Fruit fly (Drosophila melanogaster) whole organism, embryonic: ENCODE data around the gene Agpat3.

Experiments
- Ada2b ChIP-seq: fragments of 200-800 bp; sonication (Bioruptor generic); IDR thresholded peaks from 2 replicates; pipeline ENCODE4 v1.3.6; 2022; ENCODE audit warnings: missing biosample characterization, missing genetic modification characterization
- Atf3 ChIP-seq: fragments of 200-800 bp; sonication (Bioruptor generic); optimal IDR thresholded peaks from 3 replicates; lab custom pipeline; 2016; ENCODE audit warnings: missing biosample characterization, missing genetic modification characterization
- Awh ChIP-seq: fragments of 200-800 bp; sonication (Bioruptor generic); IDR thresholded peaks from 2 replicates; pipeline ENCODE4, ENCODE4 v1.3.6; 2022; ENCODE audit warnings: missing biosample characterization, missing genetic modification characterization
- B-H1 ChIP-seq: fragments of 200-800 bp; sonication (Bioruptor generic); IDR thresholded peaks from 3 replicates; pipeline ENCODE4 v1.3.6; 2022; ENCODE audit warnings: missing biosample characterization, missing genetic modification characterization
- CG10274 ChIP-seq: fragments of 200-800 bp; sonication (Bioruptor generic); optimal IDR thresholded peaks from 3 replicates; lab custom pipeline; 2017; ENCODE audit warnings: missing biosample characterization, mild to moderate bottlenecking, missing genetic modification characterization
- CG11398 ChIP-seq: fragments of 200-800 bp; sonication (Bioruptor generic); optimal IDR thresholded peaks from 2 replicates; lab custom pipeline; 2016; ENCODE audit warnings: missing biosample characterization, missing genetic modification characterization
- CG11504 ChIP-seq: fragments of 200-800 bp; sonication (Bioruptor generic); optimal IDR thresholded peaks from 3 replicates; lab custom pipeline; 2019; ENCODE audit warnings: missing biosample characterization, mild to moderate bottlenecking, missing genetic modification characterization, moderate library complexity
- CG11695 ChIP-seq: fragments of 200-800 bp; sonication (Bioruptor generic); IDR thresholded peaks from 3 replicates; pipeline ENCODE4 v1.3.6; 2022; ENCODE audit warnings: missing biosample characterization, missing genetic modification characterization
- CG11696 ChIP-seq: fragments of 200-800 bp; sonication (Bioruptor generic); IDR thresholded peaks from 2 replicates; pipeline ENCODE4 v1.3.6; 2022; ENCODE audit warnings: missing biosample characterization, missing genetic modification characterization
- CG12236 ChIP-seq: fragments of 200-800 bp; sonication (Bioruptor generic); optimal IDR thresholded peaks from 2 replicates; lab custom pipeline; 2016; ENCODE audit warnings: missing biosample characterization, missing genetic modification characterization
- CG13424 ChIP-seq: fragments of 200-800 bp; sonication (Bioruptor generic); optimal IDR thresholded peaks from 2 replicates; lab custom pipeline; 2019; ENCODE audit warnings: missing biosample characterization, mild to moderate bottlenecking, missing genetic modification characterization, moderate library complexity
- CG14965 ChIP-seq: fragments of 200-800 bp; sonication (Bioruptor generic); optimal IDR thresholded peaks from 2 replicates; lab custom pipeline; 2016; ENCODE audit warnings: missing biosample characterization, missing genetic modification characterization, borderline replicate concordance
- CG16779 ChIP-seq: fragments of 200-800 bp; sonication (Bioruptor generic); IDR thresholded peaks from 2 replicates; pipeline ENCODE4 v1.3.6; 2022; ENCODE audit warnings: missing biosample characterization, missing genetic modification characterization
- CG16815 ChIP-seq: fragments of 200-800 bp; sonication (Bioruptor generic); optimal IDR thresholded peaks from 3 replicates; lab custom pipeline; 2017; ENCODE audit warnings: missing biosample characterization, mild to moderate bottlenecking, missing genetic modification characterization
- CG1792 ChIP-seq: fragments of 200-800 bp; sonication (Bioruptor generic); optimal IDR thresholded peaks from 2 replicates; lab custom pipeline; 2016; ENCODE audit warnings: missing biosample characterization, missing genetic modification characterization
- CG18011 ChIP-seq: fragments of 200-800 bp; sonication (Bioruptor generic); optimal IDR thresholded peaks from 2 replicates; lab custom pipeline; 2017; ENCODE audit warnings: missing biosample characterization, missing genetic modification characterization, mild to moderate bottlenecking, moderate library complexity, missing genotype
- CG18476 ChIP-seq: fragments of 200-800 bp; sonication (Bioruptor generic); optimal IDR thresholded peaks from 2 replicates; lab custom pipeline; 2016; ENCODE audit warnings: missing biosample characterization, mild to moderate bottlenecking, missing genetic modification characterization
- CG18619 ChIP-seq: fragments of 200-800 bp; sonication (Bioruptor generic); optimal IDR thresholded peaks from 3 replicates; lab custom pipeline; 2017; ENCODE audit warnings: missing biosample characterization, mild to moderate bottlenecking, missing genetic modification characterization
- CG2199 ChIP-seq: fragments of 200-800 bp; sonication (Bioruptor generic); IDR thresholded peaks from 3 replicates; pipeline ENCODE4 v1.3.6; 2022; ENCODE audit warnings: missing biosample characterization, missing genetic modification characterization
- CG31365 ChIP-seq: fragments of 200-800 bp; sonication (Bioruptor generic); optimal IDR thresholded peaks from 2 replicates; lab custom pipeline; 2018; ENCODE audit warnings: missing biosample characterization, mild to moderate bottlenecking, missing genetic modification characterization
- CG32772 ChIP-seq: fragments of 200-800 bp; sonication (Bioruptor generic); IDR thresholded peaks from 2 replicates; pipeline ENCODE4 v1.3.6; 2022; ENCODE audit warnings: missing biosample characterization, missing genetic modification characterization
- CG34376 ChIP-seq: fragments of 200-800 bp; sonication (Bioruptor generic); optimal IDR thresholded peaks from 2 replicates; lab custom pipeline; 2018; ENCODE audit warnings: missing biosample characterization, mild to moderate bottlenecking, missing genetic modification characterization
- CG43689 ChIP-seq: fragments of 200-800 bp; sonication (Bioruptor generic); IDR thresholded peaks from 2 replicates; pipeline ENCODE4 v1.3.6; 2022; ENCODE audit warnings: missing biosample characterization, missing genetic modification characterization
- CG4617 ChIP-seq: fragments of 200-800 bp; sonication (Bioruptor generic); optimal IDR thresholded peaks from 3 replicates; lab custom pipeline; 2016; ENCODE audit warnings: missing biosample characterization, missing genetic modification characterization, borderline replicate concordance
- CG9727 ChIP-seq: fragments of 200-800 bp; sonication (Bioruptor generic); optimal IDR thresholded peaks from 3 replicates; lab custom pipeline; 2017; ENCODE audit warnings: missing biosample characterization, mild to moderate bottlenecking, missing genetic modification characterization
- CTCF ChIP-seq: fragments of 200-800 bp; sonication (Bioruptor generic); optimal IDR thresholded peaks from 2 replicates; lab custom pipeline; 2017; ENCODE audit warnings: missing biosample characterization, mild to moderate bottlenecking, missing genetic modification characterization, moderate library complexity
- D ChIP-seq, 2 experiments: fragments of 200-800 bp in 1 of 2; fragments of >200 bp in 1 of 2; sonication (Bioruptor generic) in 1 of 2; optimal IDR thresholded peaks; 2 replicates in 1 of 2; 3 replicates in 1 of 2; lab custom pipeline; 2017; ENCODE audit warnings: mild to moderate bottlenecking in 1 of 2, missing biosample characterization in 1 of 2, missing genetic modification characterization in 1 of 2, missing genetic modification reagents in 1 of 2
- Dad ChIP-seq: fragments of 200-800 bp; sonication (Bioruptor generic); optimal IDR thresholded peaks from 3 replicates; lab custom pipeline; 2016; ENCODE audit warnings: missing biosample characterization, missing genetic modification characterization
- Dek ChIP-seq: fragments of 200-800 bp; sonication (Bioruptor generic); optimal IDR thresholded peaks from 3 replicates; lab custom pipeline; 2019; ENCODE audit warnings: missing biosample characterization, mild to moderate bottlenecking, missing genetic modification characterization, moderate library complexity
- Ets97D ChIP-seq: fragments of 200-800 bp; sonication (Bioruptor generic); optimal IDR thresholded peaks from 3 replicates; lab custom pipeline; 2016; ENCODE audit warnings: missing biosample characterization, missing genetic modification characterization
- Gsc ChIP-seq: fragments of 200-800 bp; sonication (Bioruptor generic); IDR thresholded peaks from 2 replicates; pipeline ENCODE4 v1.3.6; 2022; ENCODE audit warnings: missing biosample characterization, missing genetic modification characterization
- Hey ChIP-seq: fragments of 200-800 bp; sonication (Bioruptor generic); optimal IDR thresholded peaks from 3 replicates; lab custom pipeline; 2018; ENCODE audit warnings: missing biosample characterization, mild to moderate bottlenecking, missing genetic modification characterization
- NC2β ChIP-seq: fragments of 200-800 bp; sonication (Bioruptor generic); optimal IDR thresholded peaks from 2 replicates; lab custom pipeline; 2016; ENCODE audit warnings: missing biosample characterization, missing genetic modification characterization
- Rfx ChIP-seq: fragments of 200-800 bp; sonication (Bioruptor generic); IDR thresholded peaks from 2 replicates; pipeline ENCODE4 v1.3.6; 2022; ENCODE audit warnings: missing biosample characterization, missing genetic modification characterization
- Side ChIP-seq: fragments of 200-800 bp; sonication (Bioruptor generic); optimal IDR thresholded peaks from 2 replicates; lab custom pipeline; 2016; ENCODE audit warnings: missing biosample characterization, missing genetic modification characterization
- corto ChIP-seq: fragments of 200-800 bp; sonication (Bioruptor generic); optimal IDR thresholded peaks from 2 replicates; lab custom pipeline; 2016; ENCODE audit warnings: missing biosample characterization, mild to moderate bottlenecking, missing genetic modification characterization, moderate library complexity
- gcm2 ChIP-seq: fragments of 200-800 bp; sonication (Bioruptor generic); optimal IDR thresholded peaks from 2 replicates; lab custom pipeline; 2016; ENCODE audit warnings: missing biosample characterization, missing genetic modification characterization
- grn ChIP-seq: fragments of 200-800 bp; sonication (Bioruptor generic); optimal IDR thresholded peaks from 3 replicates; lab custom pipeline; 2017; ENCODE audit warnings: missing biosample characterization, missing genetic modification characterization
- jumu ChIP-seq: fragments of 200-800 bp; sonication (Bioruptor generic); optimal IDR thresholded peaks from 3 replicates; lab custom pipeline; 2016; ENCODE audit warnings: missing biosample characterization, missing genetic modification characterization
- lov ChIP-seq, 2 experiments: fragments of 200-800 bp in 1 of 2; fragments of >200 bp in 1 of 2; sonication (Bioruptor generic) in 1 of 2; IDR thresholded peaks in 1 of 2; optimal IDR thresholded peaks in 1 of 2; 2 replicates in 1 of 2; 3 replicates in 1 of 2; pipeline versions ENCODE4 v1.3.6 to Lab custom; 2017 to 2022; ENCODE audit warnings: missing biosample characterization in 1 of 2, missing genetic modification characterization in 1 of 2
- nerfin-2 ChIP-seq: fragments of 200-800 bp; sonication (Bioruptor generic); IDR thresholded peaks from 2 replicates; pipeline ENCODE4 v1.3.6; 2022; ENCODE audit warnings: missing biosample characterization, missing genetic modification characterization; ENCODE audit not compliant: partially characterized antibody
- pnt ChIP-seq: fragments of 200-800 bp; sonication (Bioruptor generic); optimal IDR thresholded peaks from 3 replicates; lab custom pipeline; 2016; ENCODE audit warnings: missing biosample characterization, missing genetic modification characterization
- pum ChIP-seq: fragments of 200-800 bp; sonication (Bioruptor generic); optimal IDR thresholded peaks from 2 replicates; lab custom pipeline; 2016; ENCODE audit warnings: missing biosample characterization, missing genetic modification characterization
- ranshi ChIP-seq: fragments of 200-800 bp; sonication (Bioruptor generic); IDR thresholded peaks from 2 replicates; pipeline ENCODE4 v1.3.6; 2022; ENCODE audit warnings: missing biosample characterization, missing genetic modification characterization
- shn ChIP-seq: fragments of 200-800 bp; sonication (Bioruptor generic); optimal IDR thresholded peaks from 3 replicates; lab custom pipeline; 2016; ENCODE audit warnings: missing biosample characterization, missing genetic modification characterization
- sim ChIP-seq: fragments of 200-800 bp; sonication (Bioruptor generic); IDR thresholded peaks from 2 replicates; pipeline ENCODE4 v1.3.6; 2022; ENCODE audit warnings: missing biosample characterization, missing genetic modification characterization
- sisA ChIP-seq: fragments of 200-800 bp; sonication (Bioruptor generic); IDR thresholded peaks from 2 replicates; pipeline ENCODE4 v1.3.6; 2022; ENCODE audit warnings: missing biosample characterization, missing genetic modification characterization
- sna ChIP-seq: fragments of 200-800 bp; sonication (Bioruptor generic); IDR thresholded peaks from 2 replicates; pipeline ENCODE4 v1.3.6; 2022; ENCODE audit warnings: missing biosample characterization, missing genetic modification characterization; ENCODE audit not compliant: partially characterized antibody
- sug ChIP-seq: fragments of 200-800 bp; optimal IDR thresholded peaks from 2 replicates; lab custom pipeline; 2019; ENCODE audit warnings: missing biosample characterization, mild to moderate bottlenecking, missing genetic modification characterization, moderate library complexity
- vnd ChIP-seq: fragments of 200-800 bp; sonication (Bioruptor generic); IDR thresholded peaks from 3 replicates; pipeline ENCODE4 v1.3.6; 2022; ENCODE audit warnings: missing biosample characterization, missing genetic modification characterization; ENCODE audit not compliant: partially characterized antibody
- zen ChIP-seq: fragments of 200-800 bp; sonication (Bioruptor generic); optimal IDR thresholded peaks from 3 replicates; lab custom pipeline; 2018; ENCODE audit warnings: missing biosample characterization, mild to moderate bottlenecking, missing genetic modification characterization, moderate library complexity

Gene Agpat3

DNA sequence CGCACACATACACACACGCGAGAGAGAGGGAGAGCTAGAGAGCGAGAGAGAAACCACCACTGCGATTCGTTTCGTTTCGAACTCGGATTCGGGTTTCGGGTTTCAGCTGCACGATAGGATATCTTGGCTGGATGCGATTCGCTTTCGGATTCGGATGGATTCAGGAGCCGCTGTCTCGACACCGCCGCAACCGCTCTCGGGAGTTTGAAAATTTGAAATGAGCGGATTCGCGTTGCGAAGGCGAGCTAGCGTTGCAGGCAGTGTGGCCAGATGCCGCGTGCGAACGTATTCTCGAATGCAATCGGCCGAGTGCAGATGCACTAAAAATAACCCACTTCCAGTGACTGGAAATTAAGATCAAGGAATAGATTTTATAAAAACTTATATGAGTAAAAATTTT is 25.8 kb upstream of the Agpat3 start, which contains the start of gene fax (continued):
- TF ChIP-seq CG31365 (peak; percentile 59), ranshi (GFP tag; lab: Robert Waterston, UW) (no peak), vnd (GFP tag; lab: Robert Waterston, UW) (no peak), corto (GFP tag; lab: Kevin White, UChicago) (no peak), CTCF (GFP tag; lab: Kevin White, UChicago) (no peak), CG34376 (GFP tag; lab: Kevin White, UChicago) (peak; percentile 45), nerfin-2 (peak; percentile 21; the same call in 1 of the 2 replicates), Gsc (GFP tag; lab: Robert Waterston, UW) (no peak), sug (tag; lab: Kevin White, UChicago) (no peak), Hey (tag; lab: Kevin White, UChicago) (no peak), jumu (GFP tag; lab: Kevin White, UChicago) (no peak), Atf3 (GFP tag; lab: Kevin White, UChicago) (no peak), Awh (GFP tag; lab: Robert Waterston, UW) (no peak), Side (GFP tag; lab: Kevin White, UChicago) (peak; percentile 11), CG2199 (GFP tag; lab: Robert Waterston, UW) (no peak; the same call in 2 of the 3 replicates), Dek (no peak), CG14965 (no peak), CG11696 (GFP tag; lab: Robert Waterston, UW) (peak; percentile 8; the same call in 1 of the 2 replicates), CG32772 (GFP tag; lab: Robert Waterston, UW) (no peak), CG10274 (no peak), CG18011 (GFP tag; lab: Kevin White, UChicago) (no peak), grn (peak; percentile 47), CG43689 (GFP tag; lab: Robert Waterston, UW) (no peak), B-H1 (GFP tag; lab: Robert Waterston, UW) (no peak), CG16815 (GFP tag; lab: Kevin White, UChicago) (no peak), CG18619 (peak; percentile 2), pum (GFP tag; lab: Kevin White, UChicago) (no peak), sna (GFP tag; lab: Robert Waterston, UW) (0 out of 2 replicates have a peak, but pooled peaks have one; percentile 46), CG1792 (GFP tag; lab: Kevin White, UChicago) (no peak), D (optimal IDR thresholded peaks at IDR 0.05; lab: Kevin White, UChicago) (no peak), D (GFP tag; optimal IDR thresholded peaks at IDR 0.05; lab: Kevin White, UChicago) (no peak), pnt (GFP tag; lab: Kevin White, UChicago) (no peak), Ets97D (peak; percentile 47), Rfx (GFP tag; lab: Robert Waterston, UW) (peak; percentile 22; the same call in 1 of the 2 replicates), sim (GFP tag; lab: Robert Waterston, UW) (0 out of 2 replicates have a peak, but pooled peaks have one; percentile 30), CG11504 (tag; lab: Kevin White, UChicago) (no peak), Dad (GFP tag; lab: Kevin White, UChicago) (peak; percentile 13), CG16779 (GFP tag; lab: Robert Waterston, UW) (peak; percentile 66; the same call in 1 of the 2 replicates), NC2β (peak; percentile 48), zen (peak; percentile 36), CG4617 (GFP tag; lab: Kevin White, UChicago) (no peak), Ada2b (GFP tag; lab: Robert Waterston, UW) (no peak), gcm2 (GFP tag; lab: Kevin White, UChicago) (no peak), CG9727 (GFP tag; lab: Kevin White, UChicago) (peak; percentile 15), CG18476 (GFP tag; lab: Kevin White, UChicago) (no peak), lov (optimal IDR thresholded peaks at IDR 0.05; lab: Kevin White, UChicago) (no peak), lov (GFP tag; IDR thresholded peaks at IDR 0.05; lab: Robert Waterston, UW) (no peak; the same call in 2 of the 3 replicates), CG13424 (no peak), sisA (no peak), shn (GFP tag; lab: Kevin White, UChicago) (no peak), CG12236 (GFP tag; lab: Kevin White, UChicago) (no peak), CG11695 (GFP tag; lab: Robert Waterston, UW) (peak; percentile 42; the same call in 1 of the 3 replicates), CG11398 (no peak)
